Worm (Caenorhabditis elegans) whole organism, L3 larva: ENCODE measurements around the gene glb-3.
A peak's percentile ranks its signal among the peaks of the same experiment; 100 is the strongest.
"Not testable (repeated sequence)": the region's sequence is repeated elsewhere in the genome, so short reads cannot be mapped to it uniquely, and the experiment has no call there.

Experiments
- R02D3.7 ChIP-seq: fragments of 150-350 bp; optimal IDR thresholded peaks from 2 replicates; lab custom pipeline; 2014; ENCODE audit warnings: missing biosample characterization, missing genetic modification characterization
- ZK546.5 ChIP-seq: sonication (generic microtip); optimal IDR thresholded peaks from 2 replicates; lab custom pipeline; 2017; ENCODE audit warnings: missing biosample characterization, missing genetic modification characterization
- aly-2 ChIP-seq: fragments of 150-350 bp; optimal IDR thresholded peaks from 2 replicates; lab custom pipeline; 2014; ENCODE audit warnings: missing biosample characterization, missing genetic modification characterization
- ama-1 ChIP-seq: fragments of 150-350 bp; optimal IDR thresholded peaks from 2 replicates; lab custom pipeline; 2018
- ceh-16 ChIP-seq: sonication (generic microtip); optimal IDR thresholded peaks from 2 replicates; lab custom pipeline; 2017; ENCODE audit warnings: missing biosample characterization, missing genetic modification characterization
- ceh-28 ChIP-seq: fragments of 150-350 bp; optimal IDR thresholded peaks from 2 replicates; lab custom pipeline; 2014; ENCODE audit warnings: missing biosample characterization, missing genetic modification reagents, missing genetic modification characterization
- ceh-82 ChIP-seq: fragments of 150-350 bp; optimal IDR thresholded peaks from 2 replicates; lab custom pipeline; 2014; ENCODE audit warnings: missing biosample characterization, missing genetic modification characterization
- ceh-9 ChIP-seq: sonication (generic microtip); optimal IDR thresholded peaks from 2 replicates; lab custom pipeline; 2018; ENCODE audit warnings: missing biosample characterization, missing genetic modification characterization
- daf-12 ChIP-seq: fragments of 150-350 bp; optimal IDR thresholded peaks from 2 replicates; lab custom pipeline; 2014; ENCODE audit warnings: missing biosample characterization, missing genetic modification reagents, missing genetic modification characterization
- egl-27 ChIP-seq: sonication (generic microtip); optimal IDR thresholded peaks from 4 replicates; lab custom pipeline; 2017; ENCODE audit warnings: missing biosample characterization, missing genetic modification reagents, missing genetic modification characterization
- egl-5 ChIP-seq: fragments of 150-350 bp; optimal IDR thresholded peaks from 2 replicates; lab custom pipeline; 2017; ENCODE audit warnings: missing biosample characterization, missing genetic modification reagents, missing genetic modification characterization, inconsistent platforms
- elt-1 ChIP-seq: fragments of 150-350 bp; optimal IDR thresholded peaks from 2 replicates; lab custom pipeline; 2014; ENCODE audit warnings: missing biosample characterization, missing genetic modification characterization
- elt-2 ChIP-seq: sonication (generic microtip); optimal IDR thresholded peaks from 2 replicates; lab custom pipeline; 2016; ENCODE audit warnings: missing genetic modification reagents, mild to moderate bottlenecking, missing genetic modification characterization, missing compliant biosample characterization
- elt-3 ChIP-seq, 3 experiments: fragments of 150-350 bp in 1 of 3; sonication (generic microtip) in 2 of 3; optimal IDR thresholded peaks; 2 replicates in 2 of 3; 4 replicates in 1 of 3; lab custom pipeline; 2014 to 2017; ENCODE audit warnings: missing biosample characterization in 3 of 3, missing genetic modification characterization in 3 of 3
- eor-1 ChIP-seq, 2 experiments: fragments of 150-350 bp; optimal IDR thresholded peaks; 2 replicates each; lab custom pipeline; 2014 to 2018; ENCODE audit warnings: missing biosample characterization in 2 of 2, missing genetic modification characterization in 2 of 2
- fkh-10 ChIP-seq: sonication (generic microtip); optimal IDR thresholded peaks from 2 replicates; lab custom pipeline; 2017; ENCODE audit warnings: missing biosample characterization, missing genetic modification reagents, missing genetic modification characterization
- fkh-2 ChIP-seq: fragments of 150-350 bp; optimal IDR thresholded peaks from 2 replicates; lab custom pipeline; 2014; ENCODE audit warnings: missing biosample characterization, missing genetic modification reagents, missing genetic modification characterization
- fos-1 ChIP-seq: fragments of 150-350 bp; optimal IDR thresholded peaks from 2 replicates; lab custom pipeline; 2014; ENCODE audit warnings: missing biosample characterization, missing genetic modification characterization
- hmg-11 ChIP-seq: sonication (generic microtip); optimal IDR thresholded peaks from 2 replicates; lab custom pipeline; 2016; ENCODE audit warnings: missing genetic modification characterization, missing compliant biosample characterization
- jun-1 ChIP-seq: fragments of 150-350 bp; optimal IDR thresholded peaks from 2 replicates; lab custom pipeline; 2014; ENCODE audit warnings: missing biosample characterization, missing genetic modification reagents, missing genetic modification characterization
- lin-15B ChIP-seq: fragments of 150-350 bp; optimal IDR thresholded peaks from 2 replicates; lab custom pipeline; 2014; ENCODE audit warnings: missing biosample characterization, missing genetic modification characterization
- lin-39 ChIP-seq: fragments of 150-350 bp; optimal IDR thresholded peaks from 2 replicates; lab custom pipeline; 2018; ENCODE audit warnings: missing biosample characterization, missing genetic modification reagents, missing genetic modification characterization
- lsy-12 ChIP-seq: sonication (generic microtip); optimal IDR thresholded peaks from 2 replicates; lab custom pipeline; 2016; ENCODE audit warnings: mild to moderate bottlenecking, missing genetic modification characterization, missing compliant biosample characterization
- mdl-1 ChIP-seq: fragments of 150-350 bp; optimal IDR thresholded peaks from 2 replicates; lab custom pipeline; 2014; ENCODE audit warnings: missing biosample characterization, missing genetic modification characterization
- mml-1 ChIP-seq: fragments of 150-350 bp; sonication (generic microtip); optimal IDR thresholded peaks from 3 replicates; lab custom pipeline; 2014; ENCODE audit warnings: missing biosample characterization, missing genetic modification characterization
- nfya-1 ChIP-seq: sonication (generic microtip); optimal IDR thresholded peaks from 2 replicates; lab custom pipeline; 2017; ENCODE audit warnings: missing genetic modification characterization, mild to moderate bottlenecking, missing compliant biosample characterization, antibody characterized with exemption, moderate library complexity; ENCODE audit not compliant: insufficient read depth
- nhr-11 ChIP-seq: fragments of 150-350 bp; optimal IDR thresholded peaks from 2 replicates; lab custom pipeline; 2014; ENCODE audit warnings: missing biosample characterization, missing genetic modification characterization
- nhr-12 ChIP-seq: fragments of 150-350 bp; optimal IDR thresholded peaks from 2 replicates; lab custom pipeline; 2014; ENCODE audit warnings: missing biosample characterization, missing genetic modification characterization
- nhr-23 ChIP-seq: fragments of 150-350 bp; optimal IDR thresholded peaks from 2 replicates; lab custom pipeline; 2014; ENCODE audit warnings: missing biosample characterization, missing genetic modification reagents, missing genetic modification characterization
- nhr-237 ChIP-seq: fragments of 150-350 bp; optimal IDR thresholded peaks from 2 replicates; lab custom pipeline; 2014; ENCODE audit warnings: missing biosample characterization, missing genetic modification characterization
- nhr-25 ChIP-seq: sonication (generic microtip); optimal IDR thresholded peaks from 2 replicates; lab custom pipeline; 2017; ENCODE audit warnings: missing biosample characterization, missing genetic modification characterization
- nhr-28 ChIP-seq: fragments of 150-350 bp; optimal IDR thresholded peaks from 2 replicates; lab custom pipeline; 2014; ENCODE audit warnings: missing biosample characterization, missing genetic modification characterization
- nhr-43 ChIP-seq: sonication (generic microtip); optimal IDR thresholded peaks from 2 replicates; lab custom pipeline; 2016; ENCODE audit warnings: mild to moderate bottlenecking, missing genetic modification characterization, missing compliant biosample characterization; ENCODE audit not compliant: poor library complexity, severe bottlenecking
- nhr-67 ChIP-seq: fragments of 150-350 bp; optimal IDR thresholded peaks from 2 replicates; lab custom pipeline; 2014; ENCODE audit warnings: missing biosample characterization, missing genetic modification characterization
- nhr-76 ChIP-seq: fragments of 150-350 bp; sonication (generic microtip); optimal IDR thresholded peaks from 5 replicates; lab custom pipeline; 2014; ENCODE audit warnings: missing biosample characterization, missing genetic modification characterization
- nhr-77 ChIP-seq: fragments of 150-350 bp; optimal IDR thresholded peaks from 2 replicates; lab custom pipeline; 2014; ENCODE audit warnings: missing biosample characterization, missing genetic modification characterization
- pha-4 ChIP-seq: fragments of 150-350 bp; optimal IDR thresholded peaks from 2 replicates; lab custom pipeline; 2014; ENCODE audit warnings: missing biosample characterization, missing genetic modification reagents, missing genetic modification characterization
- pqm-1 ChIP-seq: fragments of 150-350 bp; optimal IDR thresholded peaks from 2 replicates; lab custom pipeline; 2017; ENCODE audit warnings: missing biosample characterization, missing genetic modification characterization, inconsistent platforms
- sea-2 ChIP-seq: fragments of 150-350 bp; sonication (generic microtip); optimal IDR thresholded peaks from 4 replicates; lab custom pipeline; 2014; ENCODE audit warnings: missing biosample characterization, missing genetic modification reagents, missing genetic modification characterization
- skn-1 ChIP-seq: fragments of 150-350 bp; optimal IDR thresholded peaks from 2 replicates; lab custom pipeline; 2014; ENCODE audit warnings: missing biosample characterization, missing genetic modification characterization
- snpc-4 ChIP-seq: fragments of 150-350 bp; optimal IDR thresholded peaks from 2 replicates; lab custom pipeline; 2014; ENCODE audit warnings: missing biosample characterization, missing genetic modification characterization
- tbx-2 ChIP-seq: sonication (generic microtip); optimal IDR thresholded peaks from 2 replicates; lab custom pipeline; 2016; ENCODE audit warnings: mild to moderate bottlenecking, missing genetic modification characterization, missing compliant biosample characterization
- unc-39 ChIP-seq: sonication (generic microtip); optimal IDR thresholded peaks from 4 replicates; lab custom pipeline; 2017; ENCODE audit warnings: missing biosample characterization, missing genetic modification characterization
- unc-62 ChIP-seq: fragments of 150-350 bp; sonication (generic microtip); optimal IDR thresholded peaks from 4 replicates; lab custom pipeline; 2014; ENCODE audit warnings: missing biosample characterization, missing genetic modification reagents, missing genetic modification characterization
- zag-1 ChIP-seq: fragments of 150-350 bp; optimal IDR thresholded peaks from 2 replicates; lab custom pipeline; 2014; ENCODE audit warnings: missing biosample characterization, missing genetic modification characterization
- ztf-11 ChIP-seq: fragments of 150-350 bp; optimal IDR thresholded peaks from 2 replicates; lab custom pipeline; 2014; ENCODE audit warnings: missing biosample characterization, missing genetic modification characterization
- ztf-4 ChIP-seq: fragments of 150-350 bp; optimal IDR thresholded peaks from 2 replicates; lab custom pipeline; 2014; ENCODE audit warnings: missing biosample characterization, missing genetic modification characterization

Gene glb-3

DNA sequence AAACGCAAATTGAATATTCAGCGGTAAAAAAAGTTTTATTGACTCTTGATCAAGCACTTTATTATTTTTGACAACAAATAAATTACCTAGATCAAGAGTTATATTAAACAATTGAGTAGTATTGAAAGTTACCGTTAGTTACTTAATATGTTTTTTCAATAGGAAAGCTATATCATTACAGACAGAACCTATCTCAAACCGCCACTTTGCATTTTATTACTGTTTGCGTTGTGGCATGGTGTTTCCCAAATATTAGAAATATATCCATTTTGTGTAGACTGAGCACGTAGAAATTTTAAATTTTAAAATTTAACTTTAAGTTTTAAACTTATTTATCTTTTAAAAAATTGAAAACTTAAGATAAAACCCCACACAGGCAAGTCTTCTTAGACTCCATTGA, 30.0 kb upstream of the glb-3 start:
- TF ChIP-seq fkh-2 (tag; lab: Kevin White, UChicago) = no peak
- no peak for TF ChIP-seq nhr-76
- no peak for TF ChIP-seq elt-2 (tag; lab: Kevin White, UChicago)
- no peak for TF ChIP-seq daf-12
- no peak for TF ChIP-seq lsy-12 (tag; lab: Kevin White, UChicago)
- TF ChIP-seq nhr-28 = no peak
- TF ChIP-seq nhr-43 (tag; lab: Kevin White, UChicago) = no peak
- TF ChIP-seq eor-1 (tag; optimal IDR thresholded peaks at IDR 0.05; lab: Kevin White, UChicago) = no peak
- TF ChIP-seq jun-1 (tag; lab: Kevin White, UChicago) = no peak
- no peak for TF ChIP-seq ama-1
- TF ChIP-seq ztf-11 (tag; lab: Kevin White, UChicago) = no peak
- TF ChIP-seq tbx-2 = no peak
- no peak for TF ChIP-seq R02D3.7 (tag; lab: Kevin White, UChicago)
- no peak for TF ChIP-seq nfya-1
- TF ChIP-seq, all 47 proteins: peak for 0

DNA sequence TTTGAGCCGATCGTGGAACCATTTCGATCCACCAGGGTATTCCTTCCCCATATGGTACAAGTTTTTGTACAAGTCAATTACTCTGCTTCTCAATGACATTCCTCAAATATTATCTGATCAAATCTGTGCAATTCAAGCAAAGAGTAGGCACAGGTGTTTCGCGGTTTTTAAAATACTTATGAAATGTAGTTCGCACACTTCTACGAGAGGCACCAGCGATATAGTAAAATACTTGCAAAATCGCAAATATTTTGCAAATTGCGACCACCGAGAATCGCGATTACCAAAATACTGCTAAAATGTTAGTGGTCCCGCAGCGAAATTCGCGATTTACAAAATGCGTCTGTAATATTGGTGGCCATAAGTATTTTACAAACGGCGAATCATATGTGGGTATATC, 24.7 kb upstream of the glb-3 start, which contains the start of gene Y42A5A.5:
Gene Y42A5A.5, minus strand, starts transcription at position 101 of the 400 bp plus-strand sequence.
- not testable (repeated sequence) for TF ChIP-seq elt-3 (tag; optimal IDR thresholded peaks at IDR 0.05; lab: Kevin White, UChicago); ama-1; elt-2 (tag; lab: Kevin White, UChicago)

DNA sequence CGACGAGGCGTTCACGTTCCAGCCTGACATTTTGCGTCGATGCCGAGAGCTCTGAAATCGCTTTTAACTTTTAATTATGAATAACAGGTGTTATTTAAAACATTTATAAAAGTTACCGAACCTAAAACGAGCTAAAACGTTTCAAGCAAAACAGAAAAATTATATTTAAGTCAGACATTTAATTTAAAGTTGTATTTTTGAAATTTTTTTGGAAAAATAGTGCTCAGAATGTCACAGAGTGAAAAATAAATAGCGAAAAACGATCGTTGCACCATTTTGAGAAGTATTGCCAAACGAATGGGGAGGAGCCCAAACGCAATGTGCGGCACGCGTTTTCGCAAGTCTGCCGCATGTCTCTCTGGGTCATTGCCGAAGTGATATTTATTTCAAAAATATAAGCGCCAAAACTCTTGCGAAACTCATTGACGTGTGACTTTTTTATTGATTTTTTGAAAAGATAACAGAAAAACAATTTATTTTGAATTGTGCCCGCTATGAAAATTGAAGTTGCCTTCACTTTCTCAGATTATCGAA, 21.3 kb upstream of the glb-3 start, which contains the start of gene erfa-3:
Gene erfa-3, minus strand, starts transcription at position 51 of the 534 bp plus-strand sequence.
- no peak for TF ChIP-seq elt-3 (tag; optimal IDR thresholded peaks at IDR 0.05; lab: Kevin White, UChicago)
- peak; percentile 63 for TF ChIP-seq ceh-28 (tag; lab: Kevin White, UChicago)
- no peak for TF ChIP-seq egl-27 (tag; lab: Kevin White, UChicago)
- TF ChIP-seq nfya-1 = peak; percentile 56
- TF ChIP-seq elt-1 (tag; lab: Kevin White, UChicago) = no peak
- peak; percentile 12 for TF ChIP-seq pqm-1 (tag; lab: Kevin White, UChicago)
- no peak for TF ChIP-seq sea-2 (GFP tag; lab: Kevin White, UChicago)
- TF ChIP-seq nhr-25 (tag; lab: Kevin White, UChicago) = peak; percentile 55
- no peak for TF ChIP-seq aly-2 (tag; lab: Kevin White, UChicago)
- TF ChIP-seq R02D3.7 (tag; lab: Kevin White, UChicago) = no peak
- no peak for TF ChIP-seq unc-39
- peak; percentile 57 for TF ChIP-seq lin-39
- no peak for TF ChIP-seq nhr-237 (tag; lab: Kevin White, UChicago)
- peak; percentile 76 for TF ChIP-seq nhr-43 (tag; lab: Kevin White, UChicago)
- TF ChIP-seq fos-1 = no peak
- peak; percentile 91 for TF ChIP-seq hmg-11 (tag; lab: Kevin White, UChicago)
- no peak for TF ChIP-seq ceh-9 (tag; lab: Kevin White, UChicago)
- TF ChIP-seq tbx-2 = peak; percentile 32
- TF ChIP-seq snpc-4 (tag; lab: Kevin White, UChicago) = peak; percentile 69
- TF ChIP-seq ztf-11 (tag; lab: Kevin White, UChicago) = no peak
- no peak for TF ChIP-seq fkh-10
- TF ChIP-seq unc-62 (GFP tag; lab: Kevin White, UChicago) = no peak
- no peak for TF ChIP-seq ceh-16 (tag; lab: Kevin White, UChicago)
- peak; percentile 50 for TF ChIP-seq elt-2 (tag; lab: Kevin White, UChicago)
- TF ChIP-seq eor-1 (tag; optimal IDR thresholded peaks at IDR 0.05; lab: Kevin White, UChicago) = no peak
- TF ChIP-seq ama-1 = no peak
- no peak for TF ChIP-seq fkh-2 (tag; lab: Kevin White, UChicago)
- TF ChIP-seq zag-1 = no peak
- no peak for TF ChIP-seq nhr-77
- no peak for TF ChIP-seq nhr-12 (tag; lab: Kevin White, UChicago)
- TF ChIP-seq nhr-76 = no peak
- no peak for TF ChIP-seq daf-12
- TF ChIP-seq nhr-23 (tag; lab: Kevin White, UChicago) = peak; percentile 51
- TF ChIP-seq nhr-67 (tag; lab: Kevin White, UChicago) = no peak
- peak; percentile 76 for TF ChIP-seq pha-4 (tag; lab: Kevin White, UChicago)
- no peak for TF ChIP-seq ZK546.5
- no peak for TF ChIP-seq mdl-1 (tag; lab: Kevin White, UChicago)
- TF ChIP-seq lin-15B = peak; percentile 36
- no peak for TF ChIP-seq mml-1 (tag; lab: Kevin White, UChicago)
- TF ChIP-seq nhr-11 = no peak
- no peak for TF ChIP-seq ceh-82 (tag; lab: Kevin White, UChicago)
- peak; percentile 68 for TF ChIP-seq egl-5 (tag; lab: Kevin White, UChicago)
- no peak for TF ChIP-seq ztf-4 (tag; lab: Kevin White, UChicago)
- peak; percentile 19 for TF ChIP-seq jun-1 (tag; lab: Kevin White, UChicago)
- no peak for TF ChIP-seq nhr-28
- peak; percentile 12 for TF ChIP-seq lsy-12 (tag; lab: Kevin White, UChicago)
- TF ChIP-seq skn-1 (tag; lab: Kevin White, UChicago) = peak; percentile 38
